Worm (Caenorhabditis elegans) whole organism, young adult: ENCODE measurements around the gene C49C3.15.

Experiments
- B0336.3 ChIP-seq: fragments of 200-800 bp; sonication (Bioruptor generic); IDR thresholded peaks from 2 replicates; pipeline ENCODE4 v1.3.6; 2022; ENCODE audit warnings: missing genetic modification characterization, missing compliant biosample characterization
- C17E4.6 ChIP-seq: fragments of 200-800 bp; sonication (Bioruptor generic); IDR thresholded peaks from 2 replicates; pipeline ENCODE4 v1.3.6; 2022; ENCODE audit warnings: missing genetic modification reagents, missing genetic modification characterization, missing compliant biosample characterization
- F10E7.11 ChIP-seq: sonication (generic microtip); optimal IDR thresholded peaks from 2 replicates; lab custom pipeline; 2017; ENCODE audit warnings: mild to moderate bottlenecking, missing genetic modification characterization, moderate library complexity, missing compliant biosample characterization
- F22D6.2 ChIP-seq: sonication (generic microtip); optimal IDR thresholded peaks from 2 replicates; lab custom pipeline; 2016; ENCODE audit warnings: mild to moderate bottlenecking, missing genetic modification characterization, missing compliant biosample characterization
- F23B12.7 ChIP-seq: sonication (generic microtip); optimal IDR thresholded peaks from 2 replicates; lab custom pipeline; 2017; ENCODE audit warnings: missing genetic modification characterization, mild to moderate bottlenecking, missing compliant biosample characterization, antibody characterized with exemption, moderate library complexity; ENCODE audit not compliant: insufficient read depth
- F49E8.2 ChIP-seq: sonication (generic microtip); optimal IDR thresholded peaks from 3 replicates; lab custom pipeline; 2017; ENCODE audit warnings: missing genetic modification characterization, mild to moderate bottlenecking, missing compliant biosample characterization, antibody characterized with exemption, moderate library complexity; ENCODE audit not compliant: insufficient read depth
- F55B11.4 ChIP-seq: sonication (generic microtip); optimal IDR thresholded peaks from 2 replicates; lab custom pipeline; 2016; ENCODE audit warnings: missing compliant biosample characterization, missing genetic modification characterization, borderline replicate concordance; ENCODE audit not compliant: insufficient read depth
- Y53G8AR.9 ChIP-seq: fragments of 200-800 bp; sonication (Bioruptor generic); conservative IDR thresholded peaks from 2 replicates; pipeline ENCODE4 v1.3.6; 2022; ENCODE audit warnings: missing genetic modification reagents, missing genetic modification characterization, missing compliant biosample characterization
- akir-1 ChIP-seq: fragments of 200-800 bp; sonication (Bioruptor generic); optimal IDR thresholded peaks from 2 replicates; lab custom pipeline; 2018; ENCODE audit warnings: mild to moderate bottlenecking, missing genetic modification characterization, moderate library complexity, missing compliant biosample characterization
- aptf-2 ChIP-seq: fragments of 200-800 bp; sonication (Bioruptor generic); conservative IDR thresholded peaks from 2 replicates; pipeline ENCODE4 v1.3.6; 2022; ENCODE audit warnings: missing genetic modification reagents, missing genetic modification characterization, missing compliant biosample characterization
- athp-1 ChIP-seq: sonication (generic microtip); optimal IDR thresholded peaks from 2 replicates; lab custom pipeline; 2017; ENCODE audit warnings: mild to moderate bottlenecking, missing genetic modification characterization, missing compliant biosample characterization
- attf-3 ChIP-seq: fragments of 200-800 bp; sonication (Bioruptor generic); conservative IDR thresholded peaks from 2 replicates; pipeline ENCODE4 v1.3.6; 2022; ENCODE audit warnings: missing genetic modification reagents, missing genetic modification characterization, missing compliant biosample characterization
- ccch-3 ChIP-seq: fragments of 200-800 bp; sonication (Bioruptor generic); optimal IDR thresholded peaks from 2 replicates; lab custom pipeline; 2018; ENCODE audit warnings: mild to moderate bottlenecking, missing genetic modification characterization, missing compliant biosample characterization
- ceh-79 ChIP-seq: sonication (generic microtip); optimal IDR thresholded peaks from 2 replicates; lab custom pipeline; 2017; ENCODE audit warnings: mild to moderate bottlenecking, missing genetic modification characterization, missing compliant biosample characterization
- chd-7 ChIP-seq: sonication (generic microtip); optimal IDR thresholded peaks from 2 replicates; lab custom pipeline; 2016; ENCODE audit warnings: mild to moderate bottlenecking, missing genetic modification characterization, moderate library complexity, missing compliant biosample characterization
- dpl-1 ChIP-seq: fragments of 150-350 bp; optimal IDR thresholded peaks from 2 replicates; lab custom pipeline; 2014; ENCODE audit warnings: missing biosample characterization, missing genetic modification reagents, missing genetic modification characterization
- fkh-3 ChIP-seq: sonication (generic microtip); optimal IDR thresholded peaks from 2 replicates; lab custom pipeline; 2016; ENCODE audit warnings: mild to moderate bottlenecking, missing genetic modification characterization, missing compliant biosample characterization
- gei-17 ChIP-seq: fragments of 200-800 bp; sonication (Bioruptor generic); optimal IDR thresholded peaks from 2 replicates; lab custom pipeline; 2018; ENCODE audit warnings: mild to moderate bottlenecking, missing genetic modification characterization, missing compliant biosample characterization
- lin-40 ChIP-seq: sonication (generic microtip); optimal IDR thresholded peaks from 2 replicates; lab custom pipeline; 2016; ENCODE audit warnings: missing genetic modification characterization, mild to moderate bottlenecking, missing compliant biosample characterization, missing genotype, missing genetic modification reagents
- lin-54 ChIP-seq: fragments of 200-800 bp; sonication (Bioruptor generic); optimal IDR thresholded peaks from 2 replicates; lab custom pipeline; 2018; ENCODE audit warnings: mild to moderate bottlenecking, missing genetic modification characterization, missing compliant biosample characterization
- nhr-27 ChIP-seq: fragments of 200-800 bp; sonication (Bioruptor generic); optimal IDR thresholded peaks from 2 replicates; lab custom pipeline; 2018; ENCODE audit warnings: mild to moderate bottlenecking, missing genetic modification characterization, moderate library complexity, missing compliant biosample characterization
- nhr-80 ChIP-seq: sonication (generic microtip); optimal IDR thresholded peaks from 2 replicates; lab custom pipeline; 2016; ENCODE audit warnings: missing genetic modification characterization, missing compliant biosample characterization
- repo-1 ChIP-seq: sonication (generic microtip); optimal IDR thresholded peaks from 2 replicates; lab custom pipeline; 2017; ENCODE audit warnings: mild to moderate bottlenecking, missing genetic modification characterization, missing compliant biosample characterization
- sea-2 ChIP-seq: fragments of 200-800 bp; sonication (Bioruptor generic); IDR thresholded peaks from 2 replicates; pipeline ENCODE4 v1.3.6; 2022; ENCODE audit warnings: missing genetic modification characterization, missing compliant biosample characterization
- snpc-1.1 ChIP-seq: sonication (generic microtip); optimal IDR thresholded peaks from 2 replicates; lab custom pipeline; 2017; ENCODE audit warnings: missing genetic modification characterization, mild to moderate bottlenecking, missing compliant biosample characterization, antibody characterized with exemption, moderate library complexity, missing genotype, missing genetic modification reagents; ENCODE audit not compliant: insufficient read depth
- sptf-2 ChIP-seq: fragments of 200-800 bp; sonication (Bioruptor generic); optimal IDR thresholded peaks from 2 replicates; lab custom pipeline; 2018; ENCODE audit warnings: mild to moderate bottlenecking, missing genetic modification characterization, missing compliant biosample characterization
- xnd-1 ChIP-seq: sonication (generic microtip); optimal IDR thresholded peaks from 2 replicates; lab custom pipeline; 2016; ENCODE audit warnings: missing genotype, missing genetic modification reagents, missing genetic modification characterization, missing compliant biosample characterization
- zim-3 ChIP-seq: sonication (generic microtip); optimal IDR thresholded peaks from 2 replicates; lab custom pipeline; 2017; ENCODE audit warnings: mild to moderate bottlenecking, missing genetic modification characterization, moderate library complexity, missing compliant biosample characterization
- ztf-22 ChIP-seq: fragments of 200-800 bp; sonication (Bioruptor generic); optimal IDR thresholded peaks from 2 replicates; lab custom pipeline; 2018; ENCODE audit warnings: mild to moderate bottlenecking, missing genetic modification characterization, moderate library complexity, missing compliant biosample characterization
- ztf-25 ChIP-seq: fragments of 200-800 bp; sonication (Bioruptor generic); IDR thresholded peaks from 2 replicates; pipeline ENCODE4 v1.3.6; 2022; ENCODE audit warnings: missing genetic modification reagents, missing genetic modification characterization, missing compliant biosample characterization
- ztf-26 ChIP-seq: sonication (generic microtip); optimal IDR thresholded peaks from 2 replicates; lab custom pipeline; 2017; ENCODE audit warnings: missing genetic modification characterization, missing compliant biosample characterization

C49C3.15 gene

ce11 chrIV:17351586-17351985 lies 17.6 kb downstream of the C49C3.15 start, which contains the start of gene clec-199:
clec-199 (plus strand) TSS chrIV:17351886.
- TF ChIP-seq nhr-80 (tag; lab: Kevin White, UChicago): no peak
- TF ChIP-seq F22D6.2: no peak
- TF ChIP-seq F23B12.7 (tag; lab: Kevin White, UChicago): no peak

DNA sequence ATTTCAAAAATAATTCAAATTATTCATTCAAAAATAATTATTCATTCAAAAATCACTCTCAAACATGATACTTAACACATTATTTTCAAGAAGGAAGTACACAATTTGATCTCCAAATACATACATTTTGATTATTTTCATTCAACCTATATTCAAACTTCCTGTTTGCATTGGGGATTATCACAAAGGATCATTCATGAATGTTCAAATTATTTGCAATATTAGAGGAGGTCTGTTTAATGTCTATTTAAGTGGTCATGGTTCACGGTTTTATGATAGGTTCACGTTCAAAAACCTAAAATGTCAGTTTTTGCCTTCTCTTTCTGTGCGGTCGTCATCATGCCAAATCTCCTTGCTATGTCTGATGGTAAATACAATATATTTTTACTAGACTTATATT lies 27.1 kb downstream of the C49C3.15 start, which contains the start of gene clec-202:
TSS of gene clec-202 (plus strand) at position 301 of the 400 bp plus-strand sequence.
- TF ChIP-seq C17E4.6 (GFP tag; lab: Robert Waterston, UW): no peak
- TF ChIP-seq chd-7: no peak
- no peak for TF ChIP-seq ztf-26 (tag; lab: Kevin White, UChicago)
- no peak for TF ChIP-seq ccch-3
- no peak for TF ChIP-seq zim-3
- no peak for TF ChIP-seq ceh-79 (tag; lab: Kevin White, UChicago)
- TF ChIP-seq attf-3 (GFP tag; lab: Robert Waterston, UW): no peak
- TF ChIP-seq repo-1 (tag; lab: Kevin White, UChicago): no peak
- TF ChIP-seq xnd-1 (tag; lab: Kevin White, UChicago): no peak
- no peak for TF ChIP-seq nhr-27 (tag; lab: Kevin White, UChicago)
- no peak for TF ChIP-seq fkh-3
- no peak for TF ChIP-seq gei-17 (GFP tag; lab: Kevin White, UChicago)
- TF ChIP-seq F49E8.2: no peak
- TF ChIP-seq, all 124 proteins: peak for 0

DNA sequence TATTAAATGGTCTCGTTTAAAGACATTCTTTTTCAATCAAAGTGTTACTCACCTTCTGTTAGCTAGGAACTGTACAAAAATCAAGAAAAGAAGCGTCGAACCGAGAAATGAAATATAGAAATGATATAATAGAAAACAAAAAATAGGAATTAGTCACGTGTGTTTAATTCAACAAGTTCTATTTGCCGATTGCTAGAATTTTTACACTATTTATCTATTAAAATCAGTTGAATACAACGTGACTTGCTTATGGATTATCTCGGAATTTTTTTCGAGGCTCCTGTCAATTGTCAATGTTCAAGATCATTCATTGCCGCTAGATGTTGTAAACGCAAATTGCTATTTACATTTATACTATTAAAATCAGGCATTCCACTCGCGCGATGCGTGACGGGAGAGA lies 33.3 kb downstream of the C49C3.15 start, which contains the start of gene zipt-17:
TSS of gene zipt-17 (minus strand) at position 101 of the 400 bp plus-strand sequence.
- TF ChIP-seq Y53G8AR.9 (GFP tag; lab: Robert Waterston, UW) (no peak), sptf-2 (GFP tag; lab: Kevin White, UChicago) (no peak), akir-1 (no peak), lin-54 (no peak), lin-40 (tag; lab: Kevin White, UChicago) (no peak)

ce11 chrIV:17368292-17368691 lies 34.3 kb downstream of the C49C3.15 start, which contains the start of gene trh-1:
trh-1 (plus strand) TSS chrIV:17368592.
- TF ChIP-seq sea-2 (no peak), ceh-79 (tag; lab: Kevin White, UChicago) (no peak), sptf-2 (GFP tag; lab: Kevin White, UChicago) (no peak), zim-3 (no peak), snpc-1.1 (tag; lab: Kevin White, UChicago) (no peak), F55B11.4 (tag; lab: Kevin White, UChicago) (no peak), B0336.3 (GFP tag; lab: Robert Waterston, UW) (no peak), ztf-25 (GFP tag; lab: Robert Waterston, UW) (no peak)

- TF ChIP-seq aptf-2 (GFP tag; lab: Robert Waterston, UW): no peak
- no peak for TF ChIP-seq athp-1 (tag; lab: Kevin White, UChicago)
- TF ChIP-seq dpl-1: no peak
- no peak for TF ChIP-seq ztf-22
- no peak for TF ChIP-seq ztf-25 (GFP tag; lab: Robert Waterston, UW)
- no peak for TF ChIP-seq F23B12.7 (tag; lab: Kevin White, UChicago)
- no peak for TF ChIP-seq F10E7.11 (tag; lab: Kevin White, UChicago)
These were observed 37.4 kb downstream of the C49C3.15 start, which contains the start of gene C30H6.5 for ce11 chrIV:17371469-17371868. C30H6.5 (plus strand) TSS chrIV:17371769.
